Fruit fly (Drosophila melanogaster) whole organism, embryonic: ENCODE results near the gene Obp28a.

ENCODE experiments used
- Antp ChIP-seq: fragments of 200-800 bp; sonication (Bioruptor generic); optimal IDR thresholded peaks from 3 replicates; lab custom pipeline; 2016; ENCODE audit warnings: missing biosample characterization, missing genetic modification characterization
- CG10274 ChIP-seq: fragments of 200-800 bp; sonication (Bioruptor generic); optimal IDR thresholded peaks from 3 replicates; lab custom pipeline; 2017; ENCODE audit warnings: missing biosample characterization, mild to moderate bottlenecking, missing genetic modification characterization
- CG14965 ChIP-seq: fragments of 200-800 bp; sonication (Bioruptor generic); optimal IDR thresholded peaks from 2 replicates; lab custom pipeline; 2016; ENCODE audit warnings: missing biosample characterization, missing genetic modification characterization, borderline replicate concordance
- CG15479 ChIP-seq: fragments of 200-800 bp; sonication (Bioruptor generic); optimal IDR thresholded peaks from 3 replicates; lab custom pipeline; 2019; ENCODE audit warnings: missing biosample characterization, mild to moderate bottlenecking, missing genetic modification characterization, moderate library complexity
- CG1832 ChIP-seq: fragments of 200-800 bp; sonication (Bioruptor generic); optimal IDR thresholded peaks from 2 replicates; lab custom pipeline; 2017; ENCODE audit warnings: missing biosample characterization, mild to moderate bottlenecking, missing genetic modification characterization, inconsistent platforms
- CG18476 ChIP-seq: fragments of 200-800 bp; sonication (Bioruptor generic); optimal IDR thresholded peaks from 2 replicates; lab custom pipeline; 2016; ENCODE audit warnings: missing biosample characterization, mild to moderate bottlenecking, missing genetic modification characterization
- CG18764 ChIP-seq: fragments of 200-800 bp; sonication (Bioruptor generic); optimal IDR thresholded peaks from 3 replicates; lab custom pipeline; 2016; ENCODE audit warnings: missing biosample characterization, missing genetic modification characterization
- CG2116 ChIP-seq: fragments of 200-800 bp; sonication (Bioruptor generic); optimal IDR thresholded peaks from 3 replicates; lab custom pipeline; 2018; ENCODE audit warnings: missing biosample characterization, mild to moderate bottlenecking, missing genetic modification characterization
- CG30431 ChIP-seq: fragments of 200-800 bp; sonication (Bioruptor generic); optimal IDR thresholded peaks from 2 replicates; lab custom pipeline; 2017; ENCODE audit warnings: missing biosample characterization, missing genetic modification characterization
- CG42726 ChIP-seq: fragments of 200-800 bp; sonication (Bioruptor generic); IDR thresholded peaks from 2 replicates; pipeline ENCODE4 v1.3.6; 2022; ENCODE audit warnings: missing biosample characterization, missing genetic modification characterization; ENCODE audit not compliant: partially characterized antibody
- CG4820 ChIP-seq: fragments of 200-800 bp; sonication (Bioruptor generic); optimal IDR thresholded peaks from 3 replicates; lab custom pipeline; 2016; ENCODE audit warnings: missing biosample characterization, missing genetic modification characterization
- CG8478 ChIP-seq: fragments of >200 bp; optimal IDR thresholded peaks from 2 replicates; lab custom pipeline; 2018
- CG9215 ChIP-seq: fragments of 200-800 bp; sonication (Bioruptor generic); IDR thresholded peaks from 2 replicates; pipeline ENCODE4 v1.3.6; 2022; ENCODE audit warnings: missing biosample characterization, missing genetic modification characterization
- CG9797 ChIP-seq: fragments of 200-800 bp; sonication (Bioruptor generic); optimal IDR thresholded peaks from 3 replicates; lab custom pipeline; 2018; ENCODE audit warnings: missing biosample characterization, mild to moderate bottlenecking, missing genetic modification characterization
- CG9817 ChIP-seq: fragments of 200-800 bp; sonication (Bioruptor generic); optimal IDR thresholded peaks from 2 replicates; lab custom pipeline; 2018; ENCODE audit warnings: missing biosample characterization, mild to moderate bottlenecking, missing genetic modification characterization, moderate library complexity
- CG9932 ChIP-seq: fragments of 200-800 bp; sonication (Bioruptor generic); IDR thresholded peaks from 2 replicates; pipeline ENCODE4 v1.3.6; 2022; ENCODE audit warnings: missing biosample characterization, missing genetic modification characterization
- D19A ChIP-seq: fragments of 200-800 bp; optimal IDR thresholded peaks from 3 replicates; lab custom pipeline; 2019; ENCODE audit warnings: missing biosample characterization, mild to moderate bottlenecking, missing genetic modification characterization, moderate library complexity
- Dad ChIP-seq: fragments of 200-800 bp; sonication (Bioruptor generic); optimal IDR thresholded peaks from 3 replicates; lab custom pipeline; 2016; ENCODE audit warnings: missing biosample characterization, missing genetic modification characterization
- Drgx ChIP-seq: fragments of 200-800 bp; sonication (Bioruptor generic); IDR thresholded peaks from 2 replicates; pipeline ENCODE4 v1.3.6; 2022; ENCODE audit warnings: missing biosample characterization, missing genetic modification characterization
- MTF-1 ChIP-seq: fragments of 200-800 bp; sonication (Bioruptor generic); optimal IDR thresholded peaks from 2 replicates; lab custom pipeline; 2018; ENCODE audit warnings: missing biosample characterization, mild to moderate bottlenecking, missing genetic modification characterization, borderline replicate concordance
- NK7.1 ChIP-seq: fragments of 200-800 bp; sonication (Bioruptor generic); optimal IDR thresholded peaks from 3 replicates; lab custom pipeline; 2016; ENCODE audit warnings: missing biosample characterization, missing genetic modification characterization
- Oaz ChIP-seq: fragments of 200-800 bp; sonication (Bioruptor generic); IDR thresholded peaks from 2 replicates; pipeline ENCODE4 v1.3.6; 2022; ENCODE audit warnings: missing biosample characterization, missing genetic modification characterization
- Optix ChIP-seq: fragments of 200-800 bp; sonication (Bioruptor generic); IDR thresholded peaks from 3 replicates; pipeline ENCODE4 v1.3.6; 2022; ENCODE audit warnings: missing biosample characterization, missing genetic modification characterization
- ab ChIP-seq: fragments of 200-800 bp; sonication (Bioruptor generic); optimal IDR thresholded peaks from 2 replicates; lab custom pipeline; 2016; ENCODE audit warnings: missing biosample characterization, missing genetic modification characterization
- bab2 ChIP-seq: fragments of 200-800 bp; sonication (Bioruptor generic); optimal IDR thresholded peaks from 2 replicates; lab custom pipeline; 2016; ENCODE audit warnings: missing biosample characterization, missing genetic modification characterization
- bbx ChIP-seq: fragments of 200-800 bp; sonication (Bioruptor generic); IDR thresholded peaks from 2 replicates; pipeline ENCODE4 v1.3.6; 2022; ENCODE audit warnings: missing biosample characterization, missing genetic modification characterization; ENCODE audit not compliant: partially characterized antibody
- bsh ChIP-seq, 2 experiments: fragments of 200-800 bp; sonication (Bioruptor generic); optimal IDR thresholded peaks; 2 replicates each; lab custom pipeline; 2017 to 2018; ENCODE audit warnings: mild to moderate bottlenecking in 2 of 2, missing biosample characterization in 2 of 2, missing genetic modification characterization in 2 of 2, moderate library complexity in 1 of 2
- da ChIP-seq: fragments of 200-800 bp; sonication (Bioruptor generic); optimal IDR thresholded peaks from 2 replicates; lab custom pipeline; 2016; ENCODE audit warnings: missing biosample characterization, missing genetic modification characterization
- exex ChIP-seq: fragments of 200-800 bp; sonication (Bioruptor generic); optimal IDR thresholded peaks from 4 replicates; lab custom pipeline; 2018; ENCODE audit warnings: missing biosample characterization, mild to moderate bottlenecking, missing genetic modification characterization, moderate library complexity
- fd102C ChIP-seq: fragments of 200-800 bp; sonication (Bioruptor generic); optimal IDR thresholded peaks from 2 replicates; lab custom pipeline; 2018; ENCODE audit warnings: missing biosample characterization, mild to moderate bottlenecking, missing genetic modification characterization, moderate library complexity
- fd3F ChIP-seq: fragments of 200-800 bp; sonication (Bioruptor generic); optimal IDR thresholded peaks from 2 replicates; lab custom pipeline; 2018; ENCODE audit warnings: missing biosample characterization, mild to moderate bottlenecking, missing genetic modification characterization, moderate library complexity
- gfzf ChIP-seq: fragments of 200-800 bp; sonication (Bioruptor generic); optimal IDR thresholded peaks from 2 replicates; lab custom pipeline; 2016; ENCODE audit warnings: missing biosample characterization, mild to moderate bottlenecking, missing genetic modification characterization, moderate library complexity
- hbn ChIP-seq: fragments of 200-800 bp; sonication (Bioruptor generic); IDR thresholded peaks from 2 replicates; pipeline ENCODE4 v1.3.6; 2022; ENCODE audit warnings: missing biosample characterization, missing genetic modification characterization; ENCODE audit not compliant: partially characterized antibody
- hkb ChIP-seq, 2 experiments: fragments of 200-800 bp in 1 of 2; fragments of >200 bp in 1 of 2; sonication (Bioruptor generic) in 1 of 2; IDR thresholded peaks in 1 of 2; optimal IDR thresholded peaks in 1 of 2; 2 replicates each; pipeline versions ENCODE4 v1.3.6 to Lab custom; 2017 to 2022; ENCODE audit warnings: missing biosample characterization in 1 of 2, missing genetic modification characterization in 1 of 2
- hth ChIP-seq: fragments of >200 bp; optimal IDR thresholded peaks from 2 replicates; lab custom pipeline; 2017; ENCODE audit warnings: inconsistent platforms
- ind ChIP-seq: fragments of 200-800 bp; sonication (Bioruptor generic); optimal IDR thresholded peaks from 3 replicates; lab custom pipeline; 2016; ENCODE audit warnings: missing biosample characterization, missing genetic modification characterization
- kay ChIP-seq: fragments of 200-800 bp; sonication (Bioruptor generic); optimal IDR thresholded peaks from 2 replicates; lab custom pipeline; 2016; ENCODE audit warnings: missing biosample characterization, missing genetic modification characterization
- knrl ChIP-seq: fragments of 200-800 bp; sonication (Bioruptor generic); IDR thresholded peaks from 3 replicates; pipeline ENCODE4 v1.3.6; 2022; ENCODE audit warnings: missing biosample characterization, missing genetic modification characterization; ENCODE audit not compliant: partially characterized antibody
- lov ChIP-seq, 2 experiments: fragments of 200-800 bp in 1 of 2; fragments of >200 bp in 1 of 2; sonication (Bioruptor generic) in 1 of 2; IDR thresholded peaks in 1 of 2; optimal IDR thresholded peaks in 1 of 2; 2 replicates in 1 of 2; 3 replicates in 1 of 2; pipeline versions ENCODE4 v1.3.6 to Lab custom; 2017 to 2022; ENCODE audit warnings: missing biosample characterization in 1 of 2, missing genetic modification characterization in 1 of 2
- nerfin-2 ChIP-seq: fragments of 200-800 bp; sonication (Bioruptor generic); IDR thresholded peaks from 2 replicates; pipeline ENCODE4 v1.3.6; 2022; ENCODE audit warnings: missing biosample characterization, missing genetic modification characterization; ENCODE audit not compliant: partially characterized antibody
- odd ChIP-seq: fragments of 200-800 bp; sonication (Bioruptor generic); optimal IDR thresholded peaks from 2 replicates; lab custom pipeline; 2017; ENCODE audit warnings: missing biosample characterization, mild to moderate bottlenecking, missing genetic modification characterization
- phol ChIP-seq: fragments of 200-800 bp; sonication (Bioruptor generic); optimal IDR thresholded peaks from 3 replicates; lab custom pipeline; 2018; ENCODE audit warnings: missing biosample characterization, mild to moderate bottlenecking, missing genetic modification characterization, moderate library complexity
- pzg ChIP-seq: fragments of 200-800 bp; sonication (Bioruptor generic); optimal IDR thresholded peaks from 3 replicates; lab custom pipeline; 2018; ENCODE audit warnings: missing biosample characterization, mild to moderate bottlenecking, missing genetic modification characterization, moderate library complexity
- ro ChIP-seq: fragments of 200-800 bp; sonication (Bioruptor generic); IDR thresholded peaks from 2 replicates; pipeline ENCODE4 v1.3.6; 2022; ENCODE audit warnings: missing biosample characterization, missing genetic modification characterization
- ssp ChIP-seq: fragments of 200-800 bp; sonication (Bioruptor generic); IDR thresholded peaks from 2 replicates; pipeline ENCODE4 v1.3.6; 2022; ENCODE audit warnings: missing biosample characterization, missing genetic modification characterization
- sug ChIP-seq: fragments of 200-800 bp; optimal IDR thresholded peaks from 2 replicates; lab custom pipeline; 2019; ENCODE audit warnings: missing biosample characterization, mild to moderate bottlenecking, missing genetic modification characterization, moderate library complexity
- tap ChIP-seq: fragments of 200-800 bp; optimal IDR thresholded peaks from 3 replicates; lab custom pipeline; 2019; ENCODE audit warnings: missing biosample characterization, mild to moderate bottlenecking, missing genetic modification characterization, moderate library complexity
- twi ChIP-seq: fragments of 200-800 bp; optimal IDR thresholded peaks from 2 replicates; lab custom pipeline; 2019; ENCODE audit warnings: missing biosample characterization, mild to moderate bottlenecking, missing genetic modification characterization, moderate library complexity
- zfh1 ChIP-seq: fragments of 200-800 bp; sonication (Bioruptor generic); IDR thresholded peaks from 3 replicates; pipeline ENCODE4 v1.3.6; 2022; ENCODE audit warnings: missing biosample characterization, missing genetic modification characterization

The Obp28a gene

dm6 chr2L:7534917-7535316 is 37.8 kb upstream of the Obp28a start (continued):
- TF ChIP-seq CG42726 (GFP tag; lab: Robert Waterston, UW) (peak; percentile 83), Oaz (GFP tag; lab: Robert Waterston, UW) (peak; percentile 53), CG2116 (GFP tag; lab: Kevin White, UChicago) (peak; percentile 34), CG14965 (GFP tag; lab: Kevin White, UChicago) (peak; percentile 20), bsh (GFP tag; optimal IDR thresholded peaks at IDR 0.05; lab: Kevin White, UChicago) (peak in 1 of 2 experiments; percentile 80), ro (0 out of 2 replicates have a peak, but pooled peaks have one; percentile 42), CG9817 (tag; lab: Kevin White, UChicago) (peak; percentile 82), knrl (no peak; the same call in 2 of the 3 replicates), tap (peak; percentile 39), hkb (optimal IDR thresholded peaks at IDR 0.05; lab: Kevin White, UChicago) (no peak), hkb (GFP tag; IDR thresholded peaks at IDR 0.05; lab: Robert Waterston, UW) (peak; percentile 69), pzg (peak; percentile 8), Antp (GFP tag; lab: Kevin White, UChicago) (peak; percentile 81), sug (tag; lab: Kevin White, UChicago) (peak; percentile 56), CG10274 (GFP tag; lab: Kevin White, UChicago) (peak; percentile 18), odd (GFP tag; lab: Kevin White, UChicago) (peak; percentile 13), CG15479 (no peak), fd102C (GFP tag; lab: Kevin White, UChicago) (peak; percentile 68), exex (tag; lab: Kevin White, UChicago) (no peak), kay (peak; percentile 46), NK7.1 (GFP tag; lab: Kevin White, UChicago) (peak; percentile 31), fd3F (peak; percentile 68), CG8478 (lab: Kevin White, UChicago) (no peak), lov (optimal IDR thresholded peaks at IDR 0.05; lab: Kevin White, UChicago) (no peak), lov (GFP tag; IDR thresholded peaks at IDR 0.05; lab: Robert Waterston, UW) (peak; percentile 86), ab (GFP tag; lab: Kevin White, UChicago) (peak; percentile 52), CG18764 (GFP tag; lab: Kevin White, UChicago) (peak; percentile 72), da (GFP tag; lab: Kevin White, UChicago) (peak; percentile 42), hth (no peak), phol (tag; lab: Kevin White, UChicago) (peak; percentile 63), ind (GFP tag; lab: Kevin White, UChicago) (peak; percentile 77), bbx (GFP tag; lab: Robert Waterston, UW) (peak; percentile 66), CG9215 (GFP tag; lab: Robert Waterston, UW) (peak; percentile 43; the same call in 1 of the 2 replicates), hbn (GFP tag; lab: Robert Waterston, UW) (no peak), CG1832 (GFP tag; lab: Kevin White, UChicago) (no peak), zfh1 (GFP tag; lab: Robert Waterston, UW) (peak; percentile 87), gfzf (GFP tag; lab: Kevin White, UChicago) (peak; percentile 10), bab2 (peak; percentile 86), Optix (GFP tag; lab: Robert Waterston, UW) (peak; percentile 75), CG9797 (no peak), ssp (peak; percentile 62), CG30431 (peak; percentile 76), twi (tag; lab: Kevin White, UChicago) (peak; percentile 53), CG4820 (GFP tag; lab: Kevin White, UChicago) (peak; percentile 77), D19A (tag; lab: Kevin White, UChicago) (peak; percentile 52), CG9932 (GFP tag; lab: Robert Waterston, UW) (peak; percentile 84), Drgx (GFP tag; lab: Robert Waterston, UW) (peak; percentile 61), MTF-1 (GFP tag; lab: Kevin White, UChicago) (peak; percentile 93), CG18476 (GFP tag; lab: Kevin White, UChicago) (no peak), Dad (GFP tag; lab: Kevin White, UChicago) (peak; percentile 68), nerfin-2 (GFP tag; lab: Robert Waterston, UW) (no peak)
